Worm (Caenorhabditis elegans): ENCODE measurements around the gene F48F5.6.
A peak's percentile ranks its signal among the peaks of the same experiment; 100 is the strongest.

Gene F48F5.6

DNA sequence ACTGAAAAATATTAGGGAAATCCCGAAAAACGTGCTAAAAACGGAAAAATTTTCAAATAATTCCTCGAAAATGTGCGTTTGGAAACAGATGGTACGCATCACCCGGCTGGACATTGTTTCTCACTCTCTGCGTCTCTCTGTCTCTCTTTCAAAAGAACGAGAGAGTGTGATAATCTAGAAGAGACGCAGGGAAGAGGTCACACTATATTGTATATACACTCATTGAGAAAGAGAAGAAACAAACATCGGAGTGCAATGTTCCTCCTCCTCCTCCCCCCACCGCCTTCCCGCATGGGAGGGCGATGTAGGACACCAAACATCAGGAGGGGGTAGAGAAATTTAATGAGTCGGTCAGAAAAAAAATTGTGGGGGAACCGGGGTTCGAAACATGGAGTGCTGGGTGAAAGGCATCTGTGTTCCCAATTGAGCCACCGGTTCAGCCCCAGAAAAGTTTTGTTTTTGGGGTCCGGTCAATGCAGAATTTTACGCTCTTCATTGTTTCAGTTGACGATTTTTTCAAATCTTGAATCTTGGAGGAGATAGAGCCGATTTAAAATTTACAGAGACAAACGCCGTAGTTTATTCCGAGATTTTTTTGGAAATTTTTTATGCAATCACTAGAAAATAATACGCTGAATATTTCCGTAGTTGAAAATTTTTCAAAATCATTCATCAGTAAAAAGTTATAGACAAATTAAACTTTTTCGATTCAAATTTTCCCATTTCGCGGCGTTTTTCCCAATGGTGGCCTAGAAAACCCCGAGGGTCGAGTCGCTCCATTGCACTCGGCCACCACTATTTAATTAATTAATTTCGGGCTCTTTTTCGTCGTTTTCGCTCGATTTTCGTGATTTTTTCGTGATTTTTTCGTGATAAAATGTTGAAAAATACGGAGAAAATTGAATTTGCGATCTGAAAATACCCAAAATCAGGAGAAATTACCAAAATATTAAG lies 28.5 kb downstream of the F48F5.6 start (continued):
- TF ChIP-seq pax-3 (tag; optimal IDR thresholded peaks at IDR 0.05) (peak; percentile 43), mdl-1 (tag; optimal IDR thresholded peaks at IDR 0.05) (peak in 1 of 2 experiments; percentile 64), nhr-12 (tag; optimal IDR thresholded peaks at IDR 0.05) (no peak), nhr-76 (tag; optimal IDR thresholded peaks at IDR 0.05) (no peak), pqm-1 (tag; optimal IDR thresholded peaks at IDR 0.05) (no peak), sup-37 (GFP tag; optimal IDR thresholded peaks at IDR 0.05) (peak; percentile 2), unc-62 (GFP tag; optimal IDR thresholded peaks at IDR 0.05) (no peak), dpl-1 (GFP tag; optimal IDR thresholded peaks at IDR 0.05) (peak; percentile 84 to 92 (median 86)), ceh-82 (tag; optimal IDR thresholded peaks at IDR 0.05) (peak; percentile 5 to 68 (median 14)), hlh-17 (GFP tag; optimal IDR thresholded peaks at IDR 0.05; ENCODE audit: borderline replicate concordance) (no peak), unc-130 (tag; optimal IDR thresholded peaks at IDR 0.05) (no peak), skn-1 (tag; optimal IDR thresholded peaks at IDR 0.05) (peak; percentile 40), nhr-90 (tag; optimal IDR thresholded peaks at IDR 0.05; ENCODE audit: poor library complexity) (peak; percentile 64), fkh-4 (tag; optimal IDR thresholded peaks at IDR 0.05; ENCODE audit: borderline replicate concordance) (peak; percentile 73), dsc-1 (tag; optimal IDR thresholded peaks at IDR 0.05) (peak; percentile 91), unc-98 (GFP tag; IDR thresholded peaks at IDR 0.05) (peak; percentile 30; the same call in 1 of the 2 replicates), efl-3 (GFP tag; optimal IDR thresholded peaks at IDR 0.05) (no peak), aha-1 (tag; optimal IDR thresholded peaks at IDR 0.05) (no peak), efl-1 (optimal IDR thresholded peaks at IDR 0.05) (peak; percentile 91 to 98), efl-1 (GFP tag; optimal IDR thresholded peaks at IDR 0.05 in 1 of 2) (peak; percentile 91 to 99), grh-1 (GFP tag; IDR thresholded peaks at IDR 0.05) (peak; percentile 48), zag-1 (tag; optimal IDR thresholded peaks at IDR 0.05) (peak; percentile 13), elt-2 (tag; optimal IDR thresholded peaks at IDR 0.05) (no peak), ets-5 (GFP tag; IDR thresholded peaks at IDR 0.05) (no peak), pag-3 (tag; optimal IDR thresholded peaks at IDR 0.05; ENCODE audit: borderline replicate concordance, insufficient read depth) (no peak), nhr-85 (tag) (peak; percentile 90), fkh-8 (tag; optimal IDR thresholded peaks at IDR 0.05) (peak; percentile 66), tbx-2 (tag; optimal IDR thresholded peaks at IDR 0.05) (peak; percentile 68), alr-1 (tag; optimal IDR thresholded peaks at IDR 0.05; ENCODE audit: borderline replicate concordance) (no peak), Y116A8C.19 (tag; optimal IDR thresholded peaks at IDR 0.05; ENCODE audit: borderline replicate concordance) (peak; percentile 12), ceh-8 (GFP tag; optimal IDR thresholded peaks at IDR 0.05) (peak; percentile 12), mef-2 (tag; optimal IDR thresholded peaks at IDR 0.05) (no peak), ceh-63 (GFP tag; optimal IDR thresholded peaks at IDR 0.05) (no peak), fos-1 (tag; optimal IDR thresholded peaks at IDR 0.05) (no peak), egl-27 (tag; optimal IDR thresholded peaks at IDR 0.05) (no peak), zip-4 (GFP tag; optimal IDR thresholded peaks at IDR 0.05) (no peak), snu-23 (GFP tag; optimal IDR thresholded peaks at IDR 0.05) (peak; percentile 61), ces-1 (GFP tag; optimal IDR thresholded peaks at IDR 0.05) (no peak), lin-35 (GFP tag; optimal IDR thresholded peaks at IDR 0.05) (peak; percentile 92), isw-1 (GFP tag; IDR thresholded peaks at IDR 0.05) (peak; percentile 50), sptf-1 (tag; optimal IDR thresholded peaks at IDR 0.05) (no peak), nhr-77 (tag; optimal IDR thresholded peaks at IDR 0.05) (no peak), sox-4 (tag; optimal IDR thresholded peaks at IDR 0.05) (peak; percentile 60), unc-30 (tag; optimal IDR thresholded peaks at IDR 0.05) (no peak), mab-9 (GFP tag; IDR thresholded peaks at IDR 0.05) (no peak), blmp-1 (tag; optimal IDR thresholded peaks at IDR 0.05) (peak; percentile 64), C04F5.9 (tag; optimal IDR thresholded peaks at IDR 0.05) (no peak), C34B4.2 (tag; optimal IDR thresholded peaks at IDR 0.05) (no peak), ztf-4 (tag; optimal IDR thresholded peaks at IDR 0.05) (no peak), lsy-2 (tag; optimal IDR thresholded peaks at IDR 0.05) (peak; percentile 32 to 69)

Measured in whole organism, L1 larva.